Worm (Caenorhabditis elegans) whole organism, L3 larva: ENCODE measurements around the gene dot-1.4.

Experiments
- R02D3.7 ChIP-seq: fragments of 150-350 bp; optimal IDR thresholded peaks from 2 replicates; lab custom pipeline; 2014; ENCODE audit warnings: missing biosample characterization, missing genetic modification characterization
- ZK546.5 ChIP-seq: sonication (generic microtip); optimal IDR thresholded peaks from 2 replicates; lab custom pipeline; 2017; ENCODE audit warnings: missing biosample characterization, missing genetic modification characterization
- aly-2 ChIP-seq: fragments of 150-350 bp; optimal IDR thresholded peaks from 2 replicates; lab custom pipeline; 2014; ENCODE audit warnings: missing biosample characterization, missing genetic modification characterization
- ama-1 ChIP-seq: fragments of 150-350 bp; optimal IDR thresholded peaks from 2 replicates; lab custom pipeline; 2018
- ceh-28 ChIP-seq: fragments of 150-350 bp; optimal IDR thresholded peaks from 2 replicates; lab custom pipeline; 2014; ENCODE audit warnings: missing biosample characterization, missing genetic modification reagents, missing genetic modification characterization
- ceh-82 ChIP-seq: fragments of 150-350 bp; optimal IDR thresholded peaks from 2 replicates; lab custom pipeline; 2014; ENCODE audit warnings: missing biosample characterization, missing genetic modification characterization
- egl-5 ChIP-seq: fragments of 150-350 bp; optimal IDR thresholded peaks from 2 replicates; lab custom pipeline; 2017; ENCODE audit warnings: missing biosample characterization, missing genetic modification reagents, missing genetic modification characterization, inconsistent platforms
- elt-1 ChIP-seq: fragments of 150-350 bp; optimal IDR thresholded peaks from 2 replicates; lab custom pipeline; 2014; ENCODE audit warnings: missing biosample characterization, missing genetic modification characterization
- elt-2 ChIP-seq: sonication (generic microtip); optimal IDR thresholded peaks from 2 replicates; lab custom pipeline; 2016; ENCODE audit warnings: missing genetic modification reagents, mild to moderate bottlenecking, missing genetic modification characterization, missing compliant biosample characterization
- elt-3 ChIP-seq, 3 experiments: fragments of 150-350 bp in 1 of 3; sonication (generic microtip) in 2 of 3; optimal IDR thresholded peaks; 2 replicates in 2 of 3; 4 replicates in 1 of 3; lab custom pipeline; 2014 to 2017; ENCODE audit warnings: missing biosample characterization in 3 of 3, missing genetic modification characterization in 3 of 3
- fkh-10 ChIP-seq: sonication (generic microtip); optimal IDR thresholded peaks from 2 replicates; lab custom pipeline; 2017; ENCODE audit warnings: missing biosample characterization, missing genetic modification reagents, missing genetic modification characterization
- fkh-2 ChIP-seq: fragments of 150-350 bp; optimal IDR thresholded peaks from 2 replicates; lab custom pipeline; 2014; ENCODE audit warnings: missing biosample characterization, missing genetic modification reagents, missing genetic modification characterization
- hmg-11 ChIP-seq: sonication (generic microtip); optimal IDR thresholded peaks from 2 replicates; lab custom pipeline; 2016; ENCODE audit warnings: missing genetic modification characterization, missing compliant biosample characterization
- lin-15B ChIP-seq: fragments of 150-350 bp; optimal IDR thresholded peaks from 2 replicates; lab custom pipeline; 2014; ENCODE audit warnings: missing biosample characterization, missing genetic modification characterization
- lin-39 ChIP-seq: fragments of 150-350 bp; optimal IDR thresholded peaks from 2 replicates; lab custom pipeline; 2018; ENCODE audit warnings: missing biosample characterization, missing genetic modification reagents, missing genetic modification characterization
- lsy-12 ChIP-seq: sonication (generic microtip); optimal IDR thresholded peaks from 2 replicates; lab custom pipeline; 2016; ENCODE audit warnings: mild to moderate bottlenecking, missing genetic modification characterization, missing compliant biosample characterization
- mdl-1 ChIP-seq: fragments of 150-350 bp; optimal IDR thresholded peaks from 2 replicates; lab custom pipeline; 2014; ENCODE audit warnings: missing biosample characterization, missing genetic modification characterization
- mml-1 ChIP-seq: fragments of 150-350 bp; sonication (generic microtip); optimal IDR thresholded peaks from 3 replicates; lab custom pipeline; 2014; ENCODE audit warnings: missing biosample characterization, missing genetic modification characterization
- nfya-1 ChIP-seq: sonication (generic microtip); optimal IDR thresholded peaks from 2 replicates; lab custom pipeline; 2017; ENCODE audit warnings: missing genetic modification characterization, mild to moderate bottlenecking, missing compliant biosample characterization, antibody characterized with exemption, moderate library complexity; ENCODE audit not compliant: insufficient read depth
- nhr-11 ChIP-seq: fragments of 150-350 bp; optimal IDR thresholded peaks from 2 replicates; lab custom pipeline; 2014; ENCODE audit warnings: missing biosample characterization, missing genetic modification characterization
- nhr-12 ChIP-seq: fragments of 150-350 bp; optimal IDR thresholded peaks from 2 replicates; lab custom pipeline; 2014; ENCODE audit warnings: missing biosample characterization, missing genetic modification characterization
- nhr-23 ChIP-seq: fragments of 150-350 bp; optimal IDR thresholded peaks from 2 replicates; lab custom pipeline; 2014; ENCODE audit warnings: missing biosample characterization, missing genetic modification reagents, missing genetic modification characterization
- nhr-237 ChIP-seq: fragments of 150-350 bp; optimal IDR thresholded peaks from 2 replicates; lab custom pipeline; 2014; ENCODE audit warnings: missing biosample characterization, missing genetic modification characterization
- nhr-25 ChIP-seq: sonication (generic microtip); optimal IDR thresholded peaks from 2 replicates; lab custom pipeline; 2017; ENCODE audit warnings: missing biosample characterization, missing genetic modification characterization
- nhr-67 ChIP-seq: fragments of 150-350 bp; optimal IDR thresholded peaks from 2 replicates; lab custom pipeline; 2014; ENCODE audit warnings: missing biosample characterization, missing genetic modification characterization
- pha-4 ChIP-seq: fragments of 150-350 bp; optimal IDR thresholded peaks from 2 replicates; lab custom pipeline; 2014; ENCODE audit warnings: missing biosample characterization, missing genetic modification reagents, missing genetic modification characterization
- pqm-1 ChIP-seq: fragments of 150-350 bp; optimal IDR thresholded peaks from 2 replicates; lab custom pipeline; 2017; ENCODE audit warnings: missing biosample characterization, missing genetic modification characterization, inconsistent platforms
- snpc-4 ChIP-seq: fragments of 150-350 bp; optimal IDR thresholded peaks from 2 replicates; lab custom pipeline; 2014; ENCODE audit warnings: missing biosample characterization, missing genetic modification characterization
- tbx-2 ChIP-seq: sonication (generic microtip); optimal IDR thresholded peaks from 2 replicates; lab custom pipeline; 2016; ENCODE audit warnings: mild to moderate bottlenecking, missing genetic modification characterization, missing compliant biosample characterization
- unc-39 ChIP-seq: sonication (generic microtip); optimal IDR thresholded peaks from 4 replicates; lab custom pipeline; 2017; ENCODE audit warnings: missing biosample characterization, missing genetic modification characterization
- unc-62 ChIP-seq: fragments of 150-350 bp; sonication (generic microtip); optimal IDR thresholded peaks from 4 replicates; lab custom pipeline; 2014; ENCODE audit warnings: missing biosample characterization, missing genetic modification reagents, missing genetic modification characterization
- zag-1 ChIP-seq: fragments of 150-350 bp; optimal IDR thresholded peaks from 2 replicates; lab custom pipeline; 2014; ENCODE audit warnings: missing biosample characterization, missing genetic modification characterization
- ztf-11 ChIP-seq: fragments of 150-350 bp; optimal IDR thresholded peaks from 2 replicates; lab custom pipeline; 2014; ENCODE audit warnings: missing biosample characterization, missing genetic modification characterization
- ztf-4 ChIP-seq: fragments of 150-350 bp; optimal IDR thresholded peaks from 2 replicates; lab custom pipeline; 2014; ENCODE audit warnings: missing biosample characterization, missing genetic modification characterization

dot-1.4 gene

DNA sequence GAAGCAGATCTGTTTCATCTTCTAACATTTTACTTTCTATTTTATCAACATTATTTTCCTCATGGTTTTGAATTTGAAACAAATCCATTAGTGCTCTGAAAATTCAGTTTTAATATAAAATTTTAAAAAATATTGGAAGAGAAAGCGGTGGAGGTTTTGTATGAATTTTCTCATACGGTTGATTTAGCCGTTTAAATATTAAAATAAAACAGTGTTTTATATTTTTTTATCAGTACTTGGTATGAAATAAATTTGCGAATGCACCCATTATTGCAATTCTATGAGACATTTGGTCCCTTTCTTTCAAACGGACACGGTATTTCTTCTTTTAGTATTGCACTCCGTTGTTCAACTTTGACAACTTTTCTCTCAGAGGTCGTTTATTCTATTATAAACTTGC lies at the start of gene dot-1.4:
Gene dot-1.4, minus strand, starts transcription at position 101 of the 400 bp plus-strand sequence.
- TF ChIP-seq unc-62 (GFP tag; lab: Kevin White, UChicago) (no peak), ztf-4 (no peak), elt-1 (tag; lab: Kevin White, UChicago) (no peak), R02D3.7 (tag; lab: Kevin White, UChicago) (no peak), unc-39 (tag; lab: Kevin White, UChicago) (no peak), ceh-82 (no peak), nfya-1 (tag; lab: Kevin White, UChicago) (no peak), aly-2 (tag; lab: Kevin White, UChicago) (no peak), tbx-2 (tag; lab: Kevin White, UChicago) (no peak), ceh-28 (tag; lab: Kevin White, UChicago) (no peak), ama-1 (no peak), nhr-12 (no peak), pha-4 (tag; lab: Kevin White, UChicago) (no peak), nhr-237 (tag; lab: Kevin White, UChicago) (no peak), fkh-10 (GFP tag; lab: Kevin White, UChicago) (no peak), zag-1 (tag; lab: Kevin White, UChicago) (no peak)

DNA sequence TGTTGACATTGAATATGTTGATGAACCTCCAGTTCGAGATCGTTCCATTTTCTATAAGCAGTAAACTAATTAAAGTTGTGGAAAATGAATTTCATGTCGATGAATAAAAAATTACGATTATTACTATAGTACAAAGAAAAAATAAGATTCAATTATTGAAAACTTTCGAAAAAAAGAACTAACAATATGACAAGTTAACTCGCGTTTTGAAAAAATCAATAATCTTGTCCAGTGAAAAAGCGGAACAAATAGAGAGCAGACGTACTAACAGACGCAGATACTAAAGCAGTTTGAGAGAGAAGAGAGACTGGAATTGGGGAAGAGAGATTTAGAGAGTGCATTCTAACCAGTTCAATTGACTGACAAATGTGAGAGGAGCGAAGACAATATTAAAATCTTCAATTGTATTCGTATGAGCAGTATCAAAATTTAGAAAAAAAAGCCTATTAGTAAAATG lies 43.2 kb upstream of the dot-1.4 start, which contains the start of gene set-6:
Gene set-6, minus strand, starts transcription at position 51 of the 457 bp plus-strand sequence.
- TF ChIP-seq nhr-25 (tag; lab: Kevin White, UChicago) (peak; percentile 24), egl-5 (tag; lab: Kevin White, UChicago) (no peak), hmg-11 (tag; lab: Kevin White, UChicago) (peak; percentile 23), lin-15B (no peak), ZK546.5 (tag; lab: Kevin White, UChicago) (no peak), nhr-237 (tag; lab: Kevin White, UChicago) (no peak), mdl-1 (tag; lab: Kevin White, UChicago) (no peak), lsy-12 (tag; lab: Kevin White, UChicago) (no peak), mml-1 (tag; lab: Kevin White, UChicago) (no peak), nhr-23 (tag; lab: Kevin White, UChicago) (peak; percentile 19), nfya-1 (tag; lab: Kevin White, UChicago) (peak; percentile 56), fkh-2 (tag; lab: Kevin White, UChicago) (no peak), ceh-28 (tag; lab: Kevin White, UChicago) (peak; percentile 79), ztf-11 (tag; lab: Kevin White, UChicago) (no peak), nhr-67 (tag; lab: Kevin White, UChicago) (no peak), lin-39 (tag; lab: Kevin White, UChicago) (no peak), pha-4 (tag; lab: Kevin White, UChicago) (no peak), unc-39 (tag; lab: Kevin White, UChicago) (no peak), fkh-10 (GFP tag; lab: Kevin White, UChicago) (no peak), R02D3.7 (tag; lab: Kevin White, UChicago) (no peak), tbx-2 (tag; lab: Kevin White, UChicago) (no peak), nhr-11 (tag; lab: Kevin White, UChicago) (no peak)

DNA sequence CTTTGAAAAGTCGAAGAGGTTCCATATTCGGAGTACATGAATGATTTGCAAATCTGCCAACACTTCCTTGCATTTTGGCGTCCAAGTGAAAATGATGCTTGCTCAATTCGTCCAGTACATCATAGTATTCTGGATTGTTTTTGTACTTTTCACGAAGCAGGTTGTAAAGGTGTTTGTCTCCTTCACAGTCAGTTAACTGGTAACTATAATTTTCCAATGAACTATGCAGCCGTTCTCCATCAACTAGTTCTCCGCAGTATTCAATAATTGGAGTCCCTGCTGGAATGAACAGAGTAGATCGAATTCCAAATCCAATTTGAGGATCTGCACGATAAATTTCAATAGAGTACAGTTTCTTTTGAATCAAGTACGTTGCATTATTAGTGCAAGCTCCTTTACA lies 39.9 kb upstream of the dot-1.4 start:
- no peak for TF ChIP-seq nhr-12
- TF ChIP-seq ama-1: peak; percentile 54

- TF ChIP-seq elt-2 (tag; lab: Kevin White, UChicago) (peak; percentile 34), elt-3 (tag; optimal IDR thresholded peaks at IDR 0.05; lab: Kevin White, UChicago) (no peak), pqm-1 (peak; percentile 37)
Measured at ce11 chrX:11969554-11969953, 38.1 kb upstream of the dot-1.4 start.

DNA sequence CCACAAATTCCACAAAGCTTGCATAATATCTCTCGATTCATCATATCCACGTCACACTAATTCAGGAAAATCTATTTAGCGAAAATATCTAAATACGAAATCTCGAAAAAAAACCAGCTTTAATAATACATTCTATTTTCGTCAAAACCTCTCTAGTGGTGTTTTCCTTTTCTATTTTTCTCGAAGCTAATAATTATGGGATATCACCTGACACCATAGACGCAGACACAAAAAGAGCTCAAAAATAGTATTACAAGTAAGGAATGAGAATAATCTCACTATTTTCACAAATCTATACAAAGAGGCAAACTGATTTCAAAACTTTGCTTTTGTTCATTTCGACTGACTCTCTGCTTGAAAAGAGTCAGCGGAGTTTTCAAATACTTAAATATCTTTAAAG lies 37.6 kb upstream of the dot-1.4 start:
- TF ChIP-seq elt-3 (tag; optimal IDR thresholded peaks at IDR 0.05; lab: Kevin White, UChicago) (no peak), elt-1 (tag; lab: Kevin White, UChicago) (no peak), fkh-2 (tag; lab: Kevin White, UChicago) (no peak), unc-39 (tag; lab: Kevin White, UChicago) (no peak), snpc-4 (tag; lab: Kevin White, UChicago) (no peak), hmg-11 (tag; lab: Kevin White, UChicago) (no peak)
